Worm (Caenorhabditis elegans): Measurements from ENCODE around the gene denn-4.

DNA sequence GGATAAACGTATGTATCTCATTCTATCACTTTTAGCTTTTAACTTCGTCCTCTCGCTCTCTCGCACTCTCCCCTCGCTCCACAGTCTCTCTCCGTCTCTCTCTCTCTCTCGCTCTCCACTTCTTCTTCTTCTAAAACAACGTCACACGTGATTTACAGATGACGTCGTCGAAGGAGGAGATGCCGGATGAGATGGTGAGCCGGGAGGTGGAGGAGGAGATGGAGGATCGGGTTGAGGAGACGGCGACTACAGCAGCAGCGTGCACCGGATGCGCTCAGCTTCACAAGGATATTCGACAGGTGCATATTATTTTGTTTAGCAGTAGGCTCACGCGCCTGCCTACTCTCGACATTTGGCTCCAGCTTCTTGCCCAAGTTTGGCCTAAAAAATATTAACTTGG is 6.0 kb upstream of the denn-4 start, which contains the start of gene elt-6:
- TF ChIP-seq cog-1 (tag; optimal IDR thresholded peaks at IDR 0.05) (no peak), T22C8.4 (GFP tag; IDR thresholded peaks at IDR 0.05) (no peak), ztf-29 (GFP tag; IDR thresholded peaks at IDR 0.05) (no peak), flt-1 (GFP tag; IDR thresholded peaks at IDR 0.05) (no peak)
